Fruit fly (Drosophila melanogaster) whole organism, embryonic: Measurements from ENCODE around the gene CG17234.
A peak's percentile ranks its signal among the peaks of the same experiment; 100 is the strongest.

Source experiments
- Adf1 ChIP-seq: fragments of 200-800 bp; sonication (Bioruptor generic); IDR thresholded peaks from 2 replicates; pipeline ENCODE4 v1.3.6; 2022; ENCODE audit warnings: missing biosample characterization, missing genetic modification characterization
- Asciz ChIP-seq: fragments of 200-800 bp; sonication (Bioruptor generic); optimal IDR thresholded peaks from 2 replicates; lab custom pipeline; 2017; ENCODE audit warnings: missing biosample characterization, mild to moderate bottlenecking, missing genetic modification characterization, missing genetic modification reagents
- CG11085 ChIP-seq: fragments of 200-800 bp; sonication (Bioruptor generic); IDR thresholded peaks from 2 replicates; pipeline ENCODE4 v1.3.6; 2022; ENCODE audit warnings: missing biosample characterization, missing genetic modification characterization
- CG12104 ChIP-seq: fragments of 200-800 bp; sonication (Bioruptor generic); optimal IDR thresholded peaks from 3 replicates; lab custom pipeline; 2016; ENCODE audit warnings: missing biosample characterization, missing genetic modification characterization
- CG13424 ChIP-seq: fragments of 200-800 bp; sonication (Bioruptor generic); optimal IDR thresholded peaks from 2 replicates; lab custom pipeline; 2019; ENCODE audit warnings: missing biosample characterization, mild to moderate bottlenecking, missing genetic modification characterization, moderate library complexity
- CG1647 ChIP-seq: fragments of 200-800 bp; sonication (Bioruptor generic); optimal IDR thresholded peaks from 3 replicates; lab custom pipeline; 2016; ENCODE audit warnings: missing biosample characterization, missing genetic modification characterization
- CG18599 ChIP-seq: fragments of 200-800 bp; sonication (Bioruptor generic); optimal IDR thresholded peaks from 3 replicates; lab custom pipeline; 2017; ENCODE audit warnings: missing biosample characterization, missing genetic modification characterization, mild to moderate bottlenecking, moderate library complexity, missing genetic modification reagents
- CG2199 ChIP-seq: fragments of 200-800 bp; sonication (Bioruptor generic); IDR thresholded peaks from 3 replicates; pipeline ENCODE4 v1.3.6; 2022; ENCODE audit warnings: missing biosample characterization, missing genetic modification characterization
- CG34224 ChIP-seq: fragments of 200-800 bp; sonication (Bioruptor generic); IDR thresholded peaks from 3 replicates; pipeline ENCODE4 v1.3.6; 2022; ENCODE audit warnings: missing biosample characterization, missing genetic modification characterization; ENCODE audit not compliant: partially characterized antibody
- CG4328 ChIP-seq: fragments of 200-800 bp; sonication (Bioruptor generic); optimal IDR thresholded peaks from 3 replicates; lab custom pipeline; 2017; ENCODE audit warnings: missing biosample characterization, missing genetic modification reagents, missing genetic modification characterization
- CG4404 ChIP-seq: fragments of 200-800 bp; sonication (Bioruptor generic); IDR thresholded peaks from 2 replicates; pipeline ENCODE4 v1.3.6; 2022; ENCODE audit warnings: missing biosample characterization, missing genetic modification characterization
- CG8290 ChIP-seq, 3 experiments: fragments of 200-800 bp; sonication (Bioruptor generic); optimal IDR thresholded peaks; 2 replicates each; lab custom pipeline; 2016 to 2019; ENCODE audit warnings: missing biosample characterization in 3 of 3, missing genetic modification characterization in 3 of 3, mild to moderate bottlenecking in 2 of 3, moderate library complexity in 1 of 3
- CG8478 ChIP-seq: fragments of >200 bp; optimal IDR thresholded peaks from 2 replicates; lab custom pipeline; 2018
- CG8924 ChIP-seq: fragments of 200-800 bp; optimal IDR thresholded peaks from 3 replicates; lab custom pipeline; 2019; ENCODE audit warnings: missing biosample characterization, mild to moderate bottlenecking, missing genetic modification characterization, moderate library complexity
- CG9609 ChIP-seq: fragments of 200-800 bp; sonication (Bioruptor generic); optimal IDR thresholded peaks from 3 replicates; lab custom pipeline; 2016; ENCODE audit warnings: missing biosample characterization, missing genetic modification characterization
- CG9876 ChIP-seq: fragments of 200-800 bp; sonication (Bioruptor generic); optimal IDR thresholded peaks from 2 replicates; lab custom pipeline; 2016; ENCODE audit warnings: missing biosample characterization, missing genetic modification characterization
- CkIIα-i1 ChIP-seq: fragments of 200-800 bp; sonication (Bioruptor generic); IDR thresholded peaks from 2 replicates; pipeline ENCODE4 v1.3.6; 2022; ENCODE audit warnings: missing biosample characterization, missing genetic modification characterization
- Dad ChIP-seq: fragments of 200-800 bp; sonication (Bioruptor generic); optimal IDR thresholded peaks from 3 replicates; lab custom pipeline; 2016; ENCODE audit warnings: missing biosample characterization, missing genetic modification characterization
- Doc3 ChIP-seq: fragments of 200-800 bp; sonication (Bioruptor generic); IDR thresholded peaks from 3 replicates; pipeline ENCODE4 v1.3.6; 2022; ENCODE audit warnings: missing biosample characterization, missing genetic modification characterization; ENCODE audit not compliant: partially characterized antibody
- E2f1 ChIP-seq: fragments of 200-800 bp; sonication (Bioruptor generic); IDR thresholded peaks from 2 replicates; pipeline ENCODE4 v1.3.6; 2022; ENCODE audit warnings: missing biosample characterization, missing genetic modification characterization
- HLH4C ChIP-seq: fragments of 200-800 bp; sonication (Bioruptor generic); IDR thresholded peaks from 3 replicates; pipeline ENCODE4 v1.3.6; 2022; ENCODE audit warnings: missing biosample characterization, missing genetic modification characterization; ENCODE audit not compliant: partially characterized antibody
- Lpt ChIP-seq: fragments of >200 bp; optimal IDR thresholded peaks from 2 replicates; lab custom pipeline; 2018; ENCODE audit warnings: missing biosample characterization, missing genetic modification characterization
- Med ChIP-seq: fragments of 200-800 bp; sonication (Bioruptor generic); peaks from one replicate; lab custom pipeline; 2016; ENCODE audit warnings: missing biosample characterization, missing genetic modification characterization, mild to moderate bottlenecking, inconsistent platforms, moderate library complexity
- Meics ChIP-seq: fragments of 200-800 bp; sonication (Bioruptor generic); optimal IDR thresholded peaks from 2 replicates; lab custom pipeline; 2017; ENCODE audit warnings: missing biosample characterization, mild to moderate bottlenecking, missing genetic modification characterization
- Mrtf ChIP-seq: fragments of 200-800 bp; sonication (Bioruptor generic); IDR thresholded peaks from 3 replicates; pipeline ENCODE4 v1.3.6; 2022; ENCODE audit warnings: missing biosample characterization, missing genetic modification characterization
- Oaz ChIP-seq: fragments of 200-800 bp; sonication (Bioruptor generic); IDR thresholded peaks from 2 replicates; pipeline ENCODE4 v1.3.6; 2022; ENCODE audit warnings: missing biosample characterization, missing genetic modification characterization
- Opbp ChIP-seq: fragments of 200-800 bp; sonication (Bioruptor generic); IDR thresholded peaks from 3 replicates; pipeline ENCODE4 v1.3.6; 2022; ENCODE audit warnings: missing biosample characterization, missing genetic modification characterization; ENCODE audit not compliant: partially characterized antibody
- Six4 ChIP-seq: fragments of 200-800 bp; sonication (Bioruptor generic); optimal IDR thresholded peaks from 2 replicates; lab custom pipeline; 2016; ENCODE audit warnings: missing biosample characterization, missing genetic modification characterization
- Sry-β ChIP-seq: fragments of 200-800 bp; sonication (Bioruptor generic); optimal IDR thresholded peaks from 2 replicates; lab custom pipeline; 2018; ENCODE audit warnings: missing biosample characterization, mild to moderate bottlenecking, missing genetic modification characterization, moderate library complexity
- TFAM ChIP-seq: fragments of 200-800 bp; sonication (Bioruptor generic); optimal IDR thresholded peaks from 2 replicates; lab custom pipeline; 2017; ENCODE audit warnings: missing biosample characterization, missing genetic modification characterization, inconsistent platforms
- YL-1 ChIP-seq: fragments of 200-800 bp; sonication (Bioruptor generic); optimal IDR thresholded peaks from 3 replicates; lab custom pipeline; 2017; ENCODE audit warnings: missing biosample characterization, mild to moderate bottlenecking, missing genetic modification characterization
- ab ChIP-seq: fragments of 200-800 bp; sonication (Bioruptor generic); optimal IDR thresholded peaks from 2 replicates; lab custom pipeline; 2016; ENCODE audit warnings: missing biosample characterization, missing genetic modification characterization
- ac ChIP-seq: fragments of 200-800 bp; sonication (Bioruptor generic); optimal IDR thresholded peaks from 3 replicates; lab custom pipeline; 2017; ENCODE audit warnings: missing biosample characterization, mild to moderate bottlenecking, missing genetic modification characterization
- ash1 ChIP-seq: fragments of 200-800 bp; sonication (Bioruptor generic); optimal IDR thresholded peaks from 2 replicates; lab custom pipeline; 2018; ENCODE audit warnings: missing biosample characterization, mild to moderate bottlenecking, missing genetic modification characterization
- chinmo ChIP-seq: fragments of 200-800 bp; sonication (Bioruptor generic); IDR thresholded peaks from 4 replicates; pipeline ENCODE4 v1.3.6; 2022; ENCODE audit warnings: missing biosample characterization, missing genetic modification characterization; ENCODE audit not compliant: partially characterized antibody
- croc ChIP-seq: fragments of 200-800 bp; sonication (Bioruptor generic); conservative IDR thresholded peaks from 3 replicates; pipeline ENCODE4 v1.3.6; 2022; ENCODE audit warnings: missing biosample characterization, missing genetic modification characterization
- gro ChIP-seq: fragments of 200-800 bp; sonication (Bioruptor generic); optimal IDR thresholded peaks from 2 replicates; lab custom pipeline; 2016; ENCODE audit warnings: missing biosample characterization, missing genetic modification characterization
- hth ChIP-seq: fragments of >200 bp; optimal IDR thresholded peaks from 2 replicates; lab custom pipeline; 2017; ENCODE audit warnings: inconsistent platforms
- jing ChIP-seq: fragments of 200-800 bp; sonication (Bioruptor generic); optimal IDR thresholded peaks from 2 replicates; lab custom pipeline; 2018; ENCODE audit warnings: missing biosample characterization, mild to moderate bottlenecking, missing genetic modification characterization
- ken ChIP-seq: fragments of 200-800 bp; sonication (Bioruptor generic); IDR thresholded peaks from 3 replicates; pipeline ENCODE4 v1.3.6; 2022; ENCODE audit warnings: missing biosample characterization, missing genetic modification characterization
- nerfin-1 ChIP-seq: fragments of 200-800 bp; sonication (Bioruptor generic); optimal IDR thresholded peaks from 3 replicates; lab custom pipeline; 2019; ENCODE audit warnings: missing biosample characterization, mild to moderate bottlenecking, missing genetic modification characterization, moderate library complexity
- nerfin-2 ChIP-seq: fragments of 200-800 bp; sonication (Bioruptor generic); IDR thresholded peaks from 2 replicates; pipeline ENCODE4 v1.3.6; 2022; ENCODE audit warnings: missing biosample characterization, missing genetic modification characterization; ENCODE audit not compliant: partially characterized antibody
- phol ChIP-seq: fragments of 200-800 bp; sonication (Bioruptor generic); optimal IDR thresholded peaks from 3 replicates; lab custom pipeline; 2018; ENCODE audit warnings: missing biosample characterization, mild to moderate bottlenecking, missing genetic modification characterization, moderate library complexity
- prd ChIP-seq, 3 experiments: fragments of >200 bp in 2 of 3; fragments of 200-800 bp in 1 of 3; sonication (Bioruptor generic) in 1 of 3; optimal IDR thresholded peaks in 2 of 3; IDR thresholded peaks in 1 of 3; 2 replicates in 2 of 3; 3 replicates in 1 of 3; pipeline versions ENCODE4 v1.3.6 to Lab custom; 2017 to 2022; ENCODE audit warnings: missing biosample characterization in 1 of 3, missing genetic modification characterization in 1 of 3
- psq ChIP-seq: fragments of 200-800 bp; sonication (Bioruptor generic); optimal IDR thresholded peaks from 2 replicates; lab custom pipeline; 2017; ENCODE audit warnings: missing biosample characterization, missing genetic modification characterization
- sima ChIP-seq: fragments of 200-800 bp; sonication (Bioruptor generic); optimal IDR thresholded peaks from 2 replicates; lab custom pipeline; 2016; ENCODE audit warnings: missing biosample characterization, missing genetic modification characterization
- slbo ChIP-seq: fragments of 200-800 bp; sonication (Bioruptor generic); IDR thresholded peaks from 2 replicates; pipeline ENCODE4 v1.3.6; 2022; ENCODE audit warnings: missing biosample characterization, missing genetic modification characterization
- sug ChIP-seq: fragments of 200-800 bp; optimal IDR thresholded peaks from 2 replicates; lab custom pipeline; 2019; ENCODE audit warnings: missing biosample characterization, mild to moderate bottlenecking, missing genetic modification characterization, moderate library complexity
- ttk ChIP-seq: fragments of 200-800 bp; sonication (Bioruptor generic); IDR thresholded peaks from 2 replicates; pipeline ENCODE4 v2.1.2; 2022; ENCODE audit warnings: missing biosample characterization, missing genetic modification characterization
- unpg ChIP-seq: fragments of 200-800 bp; sonication (Bioruptor generic); optimal IDR thresholded peaks from 3 replicates; lab custom pipeline; 2018; ENCODE audit warnings: missing biosample characterization, mild to moderate bottlenecking, missing genetic modification characterization, moderate library complexity
- wor ChIP-seq: fragments of 200-800 bp; sonication (Bioruptor generic); IDR thresholded peaks from 2 replicates; pipeline ENCODE4 v1.3.6; 2022; ENCODE audit warnings: missing biosample characterization, missing genetic modification characterization

Gene CG17234

dm6 chr2L:2214004-2214403 lies 38.8 kb upstream of the CG17234 start, which contains the start of the genes Uch and CG34174 (continued):
- TF ChIP-seq ken (GFP tag; lab: Robert Waterston, UW) (no peak), sug (tag; lab: Kevin White, UChicago) (peak; percentile 48), CG2199 (GFP tag; lab: Robert Waterston, UW) (no peak), Six4 (GFP tag; lab: Kevin White, UChicago) (no peak), HLH4C (peak; percentile 73), croc (no peak), unpg (GFP tag; lab: Kevin White, UChicago) (no peak), slbo (GFP tag; lab: Robert Waterston, UW) (no peak), CG11085 (no peak), CG8290 (GFP tag; optimal IDR thresholded peaks at IDR 0.05; lab: Kevin White, UChicago) (peak; percentile 96), CG8290 (tag; optimal IDR thresholded peaks at IDR 0.05; lab: Kevin White, UChicago) (peak; percentile 59 to 82), TFAM (GFP tag; lab: Kevin White, UChicago) (no peak), ac (GFP tag; lab: Kevin White, UChicago) (no peak), CG9609 (no peak), CG18599 (peak; percentile 24), CG1647 (GFP tag; lab: Kevin White, UChicago) (no peak), CG12104 (GFP tag; lab: Kevin White, UChicago) (no peak), Lpt (GFP tag; lab: Kevin White, UChicago) (no peak), sima (GFP tag; lab: Kevin White, UChicago) (no peak), chinmo (GFP tag; lab: Robert Waterston, UW) (no peak), Doc3 (GFP tag; lab: Robert Waterston, UW) (peak; percentile 72), CG4404 (GFP tag; lab: Robert Waterston, UW) (no peak), Asciz (no peak), phol (tag; lab: Kevin White, UChicago) (peak; percentile 58), CG9876 (GFP tag; lab: Kevin White, UChicago) (no peak), YL-1 (GFP tag; lab: Kevin White, UChicago) (peak; percentile 37), Meics (GFP tag; lab: Kevin White, UChicago) (no peak), gro (peak; percentile 9), CG4328 (GFP tag; lab: Kevin White, UChicago) (no peak), psq (no peak), wor (GFP tag; lab: Robert Waterston, UW) (no peak), Sry-β (GFP tag; lab: Kevin White, UChicago) (no peak), prd (optimal IDR thresholded peaks at IDR 0.05; lab: Kevin White, UChicago) (no peak), prd (GFP tag; IDR thresholded peaks at IDR 0.05; lab: Robert Waterston, UW) (no peak), E2f1 (GFP tag; lab: Robert Waterston, UW) (no peak), ab (no peak), ash1 (GFP tag; lab: Kevin White, UChicago) (no peak), Med (GFP tag; lab: Kevin White, UChicago) (peak; percentile 72), CG8924 (no peak), nerfin-1 (peak; percentile 24), Opbp (GFP tag; lab: Robert Waterston, UW) (0 out of 3 replicates have a peak, but pooled peaks have one; percentile 17), CG34224 (GFP tag; lab: Robert Waterston, UW) (peak; percentile 68; the same call in 2 of the 3 replicates), hth (lab: Kevin White, UChicago) (no peak), CkIIα-i1 (no peak), CG13424 (tag; lab: Kevin White, UChicago) (peak; percentile 37), jing (GFP tag; lab: Kevin White, UChicago) (no peak), Oaz (GFP tag; lab: Robert Waterston, UW) (no peak), Mrtf (GFP tag; lab: Robert Waterston, UW) (no peak), CG8478 (lab: Kevin White, UChicago) (no peak), ttk (GFP tag; lab: Robert Waterston, UW) (no peak), nerfin-2 (GFP tag; lab: Robert Waterston, UW) (no peak; the same call in 1 of the 2 replicates), Adf1 (no peak), Dad (no peak)
